Fruit fly (Drosophila melanogaster) whole organism, wandering third instar larva: ENCODE measurements around the gene CG32262.

Experiments
- Abd-B ChIP-seq: fragments of >200 bp; optimal IDR thresholded peaks from 2 replicates; lab custom pipeline; 2017; ENCODE audit warnings: missing biosample characterization, missing genetic modification characterization
- CG9705 ChIP-seq: fragments of 200-800 bp; sonication (Bioruptor generic); optimal IDR thresholded peaks from 2 replicates; lab custom pipeline; 2018; ENCODE audit warnings: missing biosample characterization, mild to moderate bottlenecking, missing genetic modification characterization
- CrebA ChIP-seq: fragments of 200-800 bp; sonication (Bioruptor generic); optimal IDR thresholded peaks from 2 replicates; lab custom pipeline; 2016; ENCODE audit warnings: missing biosample characterization, mild to moderate bottlenecking, missing genetic modification characterization, borderline replicate concordance
- Dfd ChIP-seq: fragments of >200 bp; optimal IDR thresholded peaks from 2 replicates; lab custom pipeline; 2017; ENCODE audit warnings: missing biosample characterization, missing genetic modification characterization
- Dif ChIP-seq: fragments of 200-275, 200-300 bp; sonication (Bioruptor generic); optimal IDR thresholded peaks from 2 replicates; lab custom pipeline; 2018; ENCODE audit warnings: missing biosample characterization, missing genetic modification characterization; ENCODE audit not compliant: partially characterized antibody
- Hnf4 ChIP-seq: fragments of 200-800 bp; sonication (Bioruptor generic); optimal IDR thresholded peaks from 2 replicates; lab custom pipeline; 2016; ENCODE audit warnings: missing biosample characterization, mild to moderate bottlenecking, missing genetic modification characterization
- Hr78 ChIP-seq: fragments of >200 bp; optimal IDR thresholded peaks from 2 replicates; lab custom pipeline; 2017; ENCODE audit warnings: missing biosample characterization, missing genetic modification characterization
- Hr83 ChIP-seq: fragments of 200-300 bp; sonication (Bioruptor generic); optimal IDR thresholded peaks from 2 replicates; lab custom pipeline; 2016; ENCODE audit warnings: missing biosample characterization, mild to moderate bottlenecking, missing genetic modification characterization, moderate library complexity; ENCODE audit not compliant: poor library complexity, severe bottlenecking
- Mio ChIP-seq: sonication (Bioruptor generic); optimal IDR thresholded peaks from 2 replicates; lab custom pipeline; 2016; ENCODE audit warnings: missing biosample characterization, missing genetic modification characterization
- Myc ChIP-seq: fragments of >200 bp; optimal IDR thresholded peaks from 2 replicates; lab custom pipeline; 2017
- N ChIP-seq: fragments of >200 bp; optimal IDR thresholded peaks from 2 replicates; lab custom pipeline; 2018; ENCODE audit warnings: missing biosample characterization, missing external identifiers, missing genetic modification characterization
- OdsH ChIP-seq: fragments of 200-800 bp; sonication (Bioruptor generic); optimal IDR thresholded peaks from 2 replicates; lab custom pipeline; 2016; ENCODE audit warnings: missing biosample characterization, mild to moderate bottlenecking, missing genetic modification characterization
- Rel ChIP-seq, 2 experiments: fragments of 200-800 bp; sonication (Bioruptor generic) in 1 of 2; optimal IDR thresholded peaks; 2 replicates in 1 of 2; 3 replicates in 1 of 2; lab custom pipeline; 2016 to 2019; ENCODE audit warnings: mild to moderate bottlenecking in 2 of 2, missing biosample characterization in 2 of 2, missing genetic modification characterization in 2 of 2, moderate library complexity in 1 of 2
- Sp1 ChIP-seq: fragments of 200-800 bp; sonication (Bioruptor generic); optimal IDR thresholded peaks from 3 replicates; lab custom pipeline; 2019; ENCODE audit warnings: missing biosample characterization, mild to moderate bottlenecking, missing genetic modification characterization, moderate library complexity
- Vsx2 ChIP-seq: fragments of 200-300, 225-300 bp; sonication (Bioruptor generic); optimal IDR thresholded peaks from 2 replicates; lab custom pipeline; 2018; ENCODE audit warnings: missing biosample characterization, missing genetic modification characterization; ENCODE audit not compliant: partially characterized antibody
- br ChIP-seq: fragments of 200-800 bp; sonication (Bioruptor generic); optimal IDR thresholded peaks from 2 replicates; lab custom pipeline; 2016; ENCODE audit warnings: missing biosample characterization, missing genetic modification characterization
- brk ChIP-seq: fragments of 200-800 bp; sonication (Bioruptor generic); optimal IDR thresholded peaks from 2 replicates; lab custom pipeline; 2016; ENCODE audit warnings: missing biosample characterization, mild to moderate bottlenecking, missing genetic modification characterization
- dl ChIP-seq, 2 experiments: fragments of 175-275, 200-275 bp in 1 of 2; fragments of 200-275 bp in 1 of 2; sonication (Bioruptor generic); optimal IDR thresholded peaks; lab custom pipeline; 2018; ENCODE audit warnings: mild to moderate bottlenecking in 2 of 2, missing biosample characterization in 2 of 2, missing genetic modification characterization in 2 of 2, moderate library complexity in 2 of 2; ENCODE audit not compliant: partially characterized antibody in 2 of 2, insufficient read depth in 1 of 2
- dmrt93B ChIP-seq: fragments of 200-800 bp; sonication (Bioruptor generic); optimal IDR thresholded peaks from 2 replicates; lab custom pipeline; 2018; ENCODE audit warnings: missing biosample characterization, mild to moderate bottlenecking, missing genetic modification characterization
- dsf ChIP-seq: sonication (Bioruptor generic); optimal IDR thresholded peaks from 2 replicates; lab custom pipeline; 2016; ENCODE audit warnings: missing biosample characterization, missing genetic modification characterization, borderline replicate concordance
- ey ChIP-seq: fragments of 200-800 bp; sonication (Bioruptor generic); optimal IDR thresholded peaks from 2 replicates; lab custom pipeline; 2016; ENCODE audit warnings: missing biosample characterization, missing genetic modification characterization
- foxo ChIP-seq, 2 experiments: fragments of 200-800 bp; sonication (Bioruptor generic); optimal IDR thresholded peaks; 2 replicates in 1 of 2; 3 replicates in 1 of 2; lab custom pipeline; 2016 to 2017; ENCODE audit warnings: missing biosample characterization in 2 of 2, missing genetic modification characterization in 2 of 2
- fru ChIP-seq: fragments of 200-800 bp; sonication (Bioruptor generic); optimal IDR thresholded peaks from 3 replicates; lab custom pipeline; 2016; ENCODE audit warnings: missing biosample characterization, mild to moderate bottlenecking, missing genetic modification characterization
- h ChIP-seq: fragments of 200-800 bp; sonication (Bioruptor generic); optimal IDR thresholded peaks from 3 replicates; lab custom pipeline; 2016; ENCODE audit warnings: missing biosample characterization, mild to moderate bottlenecking, missing genetic modification characterization
- jim ChIP-seq: fragments of 175-275, 200-325 bp; sonication (Bioruptor generic); optimal IDR thresholded peaks from 2 replicates; lab custom pipeline; 2016; ENCODE audit warnings: missing biosample characterization, mild to moderate bottlenecking, missing genetic modification characterization
- lola ChIP-seq: fragments of >200 bp; optimal IDR thresholded peaks from 2 replicates; lab custom pipeline; 2017; ENCODE audit warnings: missing biosample characterization, missing genetic modification characterization
- psq ChIP-seq: fragments of 200-800 bp; sonication (Bioruptor generic); optimal IDR thresholded peaks from 3 replicates; lab custom pipeline; 2017; ENCODE audit warnings: missing biosample characterization, mild to moderate bottlenecking, missing genetic modification characterization, moderate library complexity
- sv ChIP-seq: fragments of 200-800 bp; sonication (Bioruptor generic); optimal IDR thresholded peaks from 3 replicates; lab custom pipeline; 2016; ENCODE audit warnings: missing biosample characterization, missing genetic modification characterization
- tai ChIP-seq: sonication (Bioruptor generic); optimal IDR thresholded peaks from 2 replicates; lab custom pipeline; 2016; ENCODE audit warnings: missing biosample characterization, missing genetic modification characterization
- usp ChIP-seq: fragments of >200 bp; optimal IDR thresholded peaks from 2 replicates; lab custom pipeline; 2017; ENCODE audit warnings: missing biosample characterization, missing genetic modification characterization
- woc ChIP-seq: sonication (Bioruptor generic); optimal IDR thresholded peaks from 2 replicates; lab custom pipeline; 2016; ENCODE audit warnings: missing biosample characterization, mild to moderate bottlenecking, missing genetic modification characterization

The CG32262 gene

DNA sequence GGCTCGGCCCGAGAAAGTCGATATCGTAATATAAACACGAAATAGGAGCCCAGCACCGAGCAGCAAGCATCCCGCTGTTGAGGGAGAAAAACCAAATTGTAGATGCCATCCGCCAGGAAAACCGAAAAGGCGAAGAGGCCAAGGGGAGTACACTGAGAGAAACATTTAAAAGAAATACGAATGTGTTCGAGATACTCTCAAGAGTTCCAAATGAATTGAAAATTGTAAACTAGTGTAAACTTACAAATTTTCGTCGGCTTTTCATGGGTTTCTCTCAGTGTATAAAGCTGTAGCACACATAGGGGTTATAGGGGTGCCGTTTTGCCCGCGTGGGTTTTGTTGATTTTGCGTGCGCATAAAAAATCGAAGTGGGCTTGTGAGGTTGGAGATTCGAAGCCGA, 7.3 kb downstream of the CG32262 start (continued):
- TF ChIP-seq Dfd (no peak), dmrt93B (GFP tag; lab: Kevin White, UChicago) (no peak), Vsx2 (GFP tag; lab: Kevin White, UChicago) (no peak), usp (GFP tag; lab: Kevin White, UChicago) (no peak)

DNA sequence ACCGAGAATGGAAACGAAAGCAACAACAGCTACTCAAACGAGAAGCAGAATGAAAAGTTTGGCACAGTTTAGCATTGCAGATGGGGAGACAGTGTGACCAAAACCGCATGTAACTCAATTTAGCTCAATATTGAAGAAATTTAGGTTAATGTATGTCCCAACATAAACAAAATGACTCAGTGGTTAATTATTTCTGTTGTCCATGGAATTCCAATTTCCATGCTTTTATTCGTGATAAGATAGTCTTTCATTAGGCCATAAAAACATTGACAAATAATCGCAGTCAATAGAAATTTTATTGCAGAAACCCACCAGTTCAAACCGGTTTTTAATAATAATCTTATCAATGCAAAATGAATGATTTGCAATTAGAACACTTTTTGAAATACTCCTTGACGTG, 8.2 kb downstream of the CG32262 start:
- no peak for TF ChIP-seq Mio (GFP tag; lab: Kevin White, UChicago)
- TF ChIP-seq sv (GFP tag; lab: Kevin White, UChicago) = no peak
- no peak for TF ChIP-seq CrebA (GFP tag; lab: Kevin White, UChicago)

- TF ChIP-seq dl (GFP tag; optimal IDR thresholded peaks at IDR 0.05; lab: Kevin White, UChicago; ENCODE audit: insufficient read depth in 1 of 2, partially characterized antibody in 2 of 2) = no peak
- no peak for TF ChIP-seq Abd-B (GFP tag; lab: Kevin White, UChicago)
- peak; percentile 8 for TF ChIP-seq fru (GFP tag; lab: Kevin White, UChicago)
- no peak for TF ChIP-seq Hr83
- no peak for TF ChIP-seq woc
- TF ChIP-seq brk (GFP tag; lab: Kevin White, UChicago) = no peak
- peak; percentile 2 for TF ChIP-seq h (GFP tag; lab: Kevin White, UChicago)
- no peak for TF ChIP-seq jim (GFP tag; lab: Kevin White, UChicago)
- no peak for TF ChIP-seq ey
- TF ChIP-seq Myc (lab: Kevin White, UChicago) = no peak
Observed at dm6 chr3L:3801343-3801742, 8.7 kb downstream of the CG32262 start.

DNA sequence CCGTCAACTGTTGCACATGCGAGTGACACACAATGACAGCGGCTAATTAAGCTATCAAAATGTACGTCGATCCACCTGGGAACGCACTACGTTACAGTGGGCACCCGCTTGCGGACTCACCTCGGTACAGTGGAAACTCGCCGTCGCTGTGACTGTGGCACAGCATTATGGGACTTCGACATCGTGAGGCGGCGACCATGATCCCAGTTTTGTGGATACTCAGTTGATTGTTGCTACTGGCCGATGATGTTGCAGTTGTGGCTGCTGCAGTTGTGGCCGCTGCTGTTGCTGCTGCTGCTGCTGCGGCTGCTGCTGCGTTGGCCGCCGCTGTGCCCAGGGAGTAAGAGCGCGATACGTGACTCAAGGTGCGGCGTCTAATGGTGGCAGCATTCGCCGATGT, 10.2 kb downstream of the CG32262 start:
- TF ChIP-seq brk (GFP tag; lab: Kevin White, UChicago) (no peak), ey (no peak), Rel (GFP tag; optimal IDR thresholded peaks at IDR 0.05; lab: Kevin White, UChicago) (no peak), Rel (tag; optimal IDR thresholded peaks at IDR 0.05; lab: Kevin White, UChicago) (no peak), OdsH (GFP tag; lab: Kevin White, UChicago) (no peak), N (no peak), Hnf4 (no peak), Sp1 (GFP tag; lab: Kevin White, UChicago) (no peak), Hr78 (GFP tag; lab: Kevin White, UChicago) (no peak), br (GFP tag; lab: Kevin White, UChicago) (no peak), dsf (GFP tag; lab: Kevin White, UChicago) (no peak), jim (GFP tag; lab: Kevin White, UChicago) (no peak), Myc (lab: Kevin White, UChicago) (no peak), h (GFP tag; lab: Kevin White, UChicago) (no peak), psq (GFP tag; lab: Kevin White, UChicago) (no peak), foxo (GFP tag; optimal IDR thresholded peaks at IDR 0.05; lab: Kevin White, UChicago) (no peak), Dif (GFP tag; lab: Kevin White, UChicago) (no peak)

- TF ChIP-seq fru (GFP tag; lab: Kevin White, UChicago) (no peak), dmrt93B (GFP tag; lab: Kevin White, UChicago) (no peak), jim (GFP tag; lab: Kevin White, UChicago) (no peak), dl (GFP tag; optimal IDR thresholded peaks at IDR 0.05; lab: Kevin White, UChicago; ENCODE audit: insufficient read depth in 1 of 2, partially characterized antibody in 2 of 2) (no peak)
Observed at dm6 chr3L:3798488-3798887, 11.5 kb downstream of the CG32262 start.

- no peak for TF ChIP-seq Sp1 (GFP tag; lab: Kevin White, UChicago)
- TF ChIP-seq Hr83 = no peak
- TF ChIP-seq Mio (GFP tag; lab: Kevin White, UChicago) = no peak
- TF ChIP-seq Vsx2 (GFP tag; lab: Kevin White, UChicago) = no peak
- TF ChIP-seq CG9705 (GFP tag; lab: Kevin White, UChicago) = no peak
- no peak for TF ChIP-seq Rel (GFP tag; optimal IDR thresholded peaks at IDR 0.05; lab: Kevin White, UChicago)
- TF ChIP-seq Rel (tag; optimal IDR thresholded peaks at IDR 0.05; lab: Kevin White, UChicago) = no peak
- TF ChIP-seq usp (GFP tag; lab: Kevin White, UChicago) = no peak
- TF ChIP-seq dsf (GFP tag; lab: Kevin White, UChicago) = no peak
- no peak for TF ChIP-seq ey
- TF ChIP-seq Dif (GFP tag; lab: Kevin White, UChicago) = no peak
- no peak for TF ChIP-seq lola
- no peak for TF ChIP-seq tai
- no peak for TF ChIP-seq Myc (lab: Kevin White, UChicago)
- no peak for TF ChIP-seq sv (GFP tag; lab: Kevin White, UChicago)
- no peak for TF ChIP-seq jim (GFP tag; lab: Kevin White, UChicago)
- no peak for TF ChIP-seq Abd-B (GFP tag; lab: Kevin White, UChicago)
- no peak for TF ChIP-seq CrebA (GFP tag; lab: Kevin White, UChicago)
- TF ChIP-seq br (GFP tag; lab: Kevin White, UChicago) = no peak
- TF ChIP-seq foxo (GFP tag; optimal IDR thresholded peaks at IDR 0.05; lab: Kevin White, UChicago) = no peak
Observed at dm6 chr3L:3797681-3798080, 12.3 kb downstream of the CG32262 start.
